Worm (Caenorhabditis elegans): ENCODE measurements around the gene prmt-4.

The prmt-4 gene

DNA sequence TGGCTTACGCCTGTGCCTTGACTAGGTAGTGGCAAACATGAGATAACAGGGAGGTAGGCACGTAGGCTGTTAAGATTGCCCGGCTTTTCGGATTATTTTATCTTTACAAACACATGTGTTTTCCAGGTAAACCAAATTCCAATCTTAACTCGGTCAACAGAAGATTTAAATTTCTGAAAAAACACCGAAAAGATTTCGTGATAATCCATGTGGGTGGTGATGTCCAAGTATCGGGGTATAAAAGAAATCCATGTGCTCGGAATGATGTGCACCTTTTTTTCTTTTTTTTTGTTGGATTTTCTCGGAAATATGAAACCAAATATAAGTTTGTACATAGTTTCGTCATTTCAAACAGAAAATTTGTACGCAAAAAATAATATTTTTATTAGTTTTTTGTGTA is 40.0 kb upstream of the prmt-4 start:
- TF ChIP-seq ceh-20 (GFP tag; IDR thresholded peaks at IDR 0.05) = no peak
- no peak for TF ChIP-seq hif-1 (tag; optimal IDR thresholded peaks at IDR 0.05)
- TF ChIP-seq tag-97 (GFP tag; IDR thresholded peaks at IDR 0.05) = no peak
- TF ChIP-seq dmd-6 (GFP tag; IDR thresholded peaks at IDR 0.05) = no peak
- TF ChIP-seq hlh-11 (tag; optimal IDR thresholded peaks at IDR 0.05) = no peak
- TF ChIP-seq duxl-1 (tag; optimal IDR thresholded peaks at IDR 0.05; ENCODE audit: poor library complexity) = no peak
- TF ChIP-seq pha-4 (GFP tag; IDR thresholded peaks at IDR 0.05) = no peak
- no peak for TF ChIP-seq pha-4 (tag; optimal IDR thresholded peaks at IDR 0.05)
- TF ChIP-seq hmg-1.1 (GFP tag; IDR thresholded peaks at IDR 0.05) = no peak
- no peak for TF ChIP-seq T20F7.1 (GFP tag; optimal IDR thresholded peaks at IDR 0.05)
- TF ChIP-seq unc-39 (tag; optimal IDR thresholded peaks at IDR 0.05) = no peak
- no peak for TF ChIP-seq T26A8.4 (GFP tag; IDR thresholded peaks at IDR 0.05)
- no peak for TF ChIP-seq mdl-1 (tag; optimal IDR thresholded peaks at IDR 0.05)
- no peak for TF ChIP-seq F10B5.3 (tag; optimal IDR thresholded peaks at IDR 0.05)
- TF ChIP-seq hlh-30 (tag; optimal IDR thresholded peaks at IDR 0.05; ENCODE audit: insufficient read depth) = no peak

DNA sequence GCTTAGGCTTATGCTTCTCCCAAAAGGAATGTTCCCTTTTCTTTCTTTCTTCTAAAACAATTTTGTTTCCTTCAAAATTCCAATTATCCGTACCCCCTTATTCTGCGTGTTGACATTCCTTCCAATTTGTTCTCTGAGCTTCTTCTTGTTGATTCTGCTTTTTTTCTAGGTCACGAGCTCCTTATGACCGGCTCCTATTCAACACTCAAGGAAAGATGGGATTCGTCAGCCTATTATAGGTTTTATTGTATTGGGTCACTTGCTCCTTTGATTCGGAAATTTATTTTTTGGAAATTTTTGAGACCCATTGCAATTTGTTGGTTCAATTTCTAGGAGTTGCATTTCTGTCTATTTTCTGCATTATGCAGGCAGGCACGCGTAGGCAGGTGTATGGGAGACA is 35.7 kb upstream of the prmt-4 start:
- TF ChIP-seq ceh-62 (tag; optimal IDR thresholded peaks at IDR 0.05) (no peak), pqm-1 (tag; optimal IDR thresholded peaks at IDR 0.05) (no peak), aha-1 (tag) (peak; percentile 72), unc-62 (GFP tag; optimal IDR thresholded peaks at IDR 0.05 in 1 of 2) (peak in 1 of 2 experiments; percentile 42), unc-62 (tag; optimal IDR thresholded peaks at IDR 0.05) (no peak), dmd-6 (GFP tag; IDR thresholded peaks at IDR 0.05) (no peak), aly-2 (tag; optimal IDR thresholded peaks at IDR 0.05) (no peak)

DNA sequence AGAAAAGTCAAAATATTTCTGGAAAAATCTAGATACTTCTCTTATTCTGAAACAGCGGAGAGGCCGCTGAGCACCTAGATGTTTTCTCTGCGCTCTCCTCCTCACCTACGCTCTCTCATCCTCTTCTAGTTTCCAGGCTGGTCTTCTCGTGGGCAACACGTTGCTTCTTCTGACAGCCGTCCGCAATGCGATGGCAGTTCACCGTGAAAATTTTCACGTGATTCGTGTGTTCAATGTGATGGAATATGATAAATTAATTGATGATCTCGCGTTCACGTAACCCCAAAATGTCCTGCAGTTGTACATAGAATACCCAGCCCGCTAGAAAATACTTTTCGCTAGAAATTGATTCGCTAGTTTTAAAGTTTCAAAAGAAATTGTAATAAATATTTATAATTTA is 30.1 kb upstream of the prmt-4 start:
- TF ChIP-seq F44E2.7 (GFP tag; IDR thresholded peaks at IDR 0.05) (no peak), hlh-30 (tag; optimal IDR thresholded peaks at IDR 0.05; ENCODE audit: insufficient read depth) (peak; percentile 65), mdl-1 (tag; optimal IDR thresholded peaks at IDR 0.05) (no peak), dmd-6 (GFP tag; IDR thresholded peaks at IDR 0.05) (peak; percentile 36; the same call in 1 of the 2 replicates), ceh-32 (tag; optimal IDR thresholded peaks at IDR 0.05; ENCODE audit: poor library complexity) (no peak), mxl-3 (GFP tag; optimal IDR thresholded peaks at IDR 0.05) (peak; percentile 70), nhr-48 (tag; optimal IDR thresholded peaks at IDR 0.05) (peak; percentile 60)

DNA sequence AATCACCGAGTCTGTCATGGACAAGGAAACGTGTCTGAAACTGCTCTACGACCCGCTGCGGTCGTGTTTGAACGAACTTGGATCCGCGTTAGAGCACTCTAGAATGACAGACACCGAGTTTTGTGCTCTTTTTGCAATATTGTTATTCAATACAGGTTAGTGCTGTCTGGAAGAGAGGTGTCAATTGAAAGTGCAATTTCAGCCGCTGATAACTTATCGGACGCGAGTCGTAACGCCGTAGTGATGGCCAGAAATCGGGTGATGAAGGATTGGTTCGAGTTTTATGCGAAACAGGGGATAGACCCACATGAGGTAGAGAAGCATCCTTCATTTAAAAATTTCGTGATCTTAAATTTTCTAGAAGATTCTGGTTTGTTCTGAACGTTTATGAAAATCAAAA is 28.4 kb upstream of the prmt-4 start:
- no peak for TF ChIP-seq nhr-48 (tag; optimal IDR thresholded peaks at IDR 0.05)
- no peak for TF ChIP-seq ceh-44 (GFP tag; IDR thresholded peaks at IDR 0.05)
- TF ChIP-seq dmd-6 (GFP tag; IDR thresholded peaks at IDR 0.05) = peak; percentile 74
- TF ChIP-seq nhr-77 (tag; optimal IDR thresholded peaks at IDR 0.05) = no peak
- no peak for TF ChIP-seq ama-1 (optimal IDR thresholded peaks at IDR 0.05)
- no peak for TF ChIP-seq lin-1 (GFP tag; IDR thresholded peaks at IDR 0.05)
- TF ChIP-seq D1046.2 (GFP tag; IDR thresholded peaks at IDR 0.05) = 0 out of 2 replicates have a peak, but pooled peaks have one; percentile 23
- no peak for TF ChIP-seq sdz-12 (GFP tag; optimal IDR thresholded peaks at IDR 0.05)
- TF ChIP-seq madf-5 (GFP tag; IDR thresholded peaks at IDR 0.05) = no peak
- no peak for TF ChIP-seq nhr-25 (tag; optimal IDR thresholded peaks at IDR 0.05; ENCODE audit: borderline replicate concordance, insufficient read depth)
- no peak for TF ChIP-seq Y5F2A.4 (GFP tag; optimal IDR thresholded peaks at IDR 0.05)
- TF ChIP-seq madf-9 (GFP tag; conservative IDR thresholded peaks at IDR 0.05) = 0 out of 2 replicates have a peak, but pooled peaks have one; percentile 13
- TF ChIP-seq nhr-42 (GFP tag; IDR thresholded peaks at IDR 0.05) = no peak
- no peak for TF ChIP-seq daf-16 (GFP tag; optimal IDR thresholded peaks at IDR 0.05)
- peak; percentile 42 for TF ChIP-seq daf-16 (tag; optimal IDR thresholded peaks at IDR 0.05)
- no peak for TF ChIP-seq F10B5.3 (tag; optimal IDR thresholded peaks at IDR 0.05)
- TF ChIP-seq nhr-6 (tag; optimal IDR thresholded peaks at IDR 0.05) = no peak
- no peak for TF ChIP-seq nhr-102 (tag; optimal IDR thresholded peaks at IDR 0.05)
- no peak for TF ChIP-seq nhr-237 (tag; optimal IDR thresholded peaks at IDR 0.05)
- TF ChIP-seq nhr-10 (tag; optimal IDR thresholded peaks at IDR 0.05) = no peak
- TF ChIP-seq dmd-9 (GFP tag; IDR thresholded peaks at IDR 0.05) = no peak
- TF ChIP-seq php-3 (GFP tag; IDR thresholded peaks at IDR 0.05) = no peak
- no peak for TF ChIP-seq lsy-2 (tag; optimal IDR thresholded peaks at IDR 0.05)
- no peak for TF ChIP-seq ceh-62 (tag; optimal IDR thresholded peaks at IDR 0.05)
- TF ChIP-seq lir-3 (tag; optimal IDR thresholded peaks at IDR 0.05) = no peak
- TF ChIP-seq cey-2 (tag; optimal IDR thresholded peaks at IDR 0.05; ENCODE audit: borderline replicate concordance, insufficient read depth) = no peak
